Worm (Caenorhabditis elegans) whole organism, early embryonic: ENCODE results near the gene Y51H4A.937.

Source experiments
- F13C5.2 ChIP-seq: sonication (generic microtip); optimal IDR thresholded peaks from 2 replicates; lab custom pipeline; 2017; ENCODE audit warnings: mild to moderate bottlenecking, missing genetic modification characterization, inconsistent platforms, missing compliant biosample characterization
- aly-1 ChIP-seq: sonication (generic microtip); optimal IDR thresholded peaks from 2 replicates; lab custom pipeline; 2016; ENCODE audit warnings: missing genetic modification characterization, missing compliant biosample characterization
- ama-1 ChIP-seq: fragments of 150-350 bp; optimal IDR thresholded peaks from 2 replicates; lab custom pipeline; 2014
- ceh-13 ChIP-seq: fragments of 200-800 bp; sonication (Bioruptor generic); optimal IDR thresholded peaks from 2 replicates; lab custom pipeline; 2018; ENCODE audit warnings: mild to moderate bottlenecking, missing genetic modification characterization, missing compliant biosample characterization
- ceh-36 ChIP-seq: sonication (generic microtip); optimal IDR thresholded peaks from 2 replicates; lab custom pipeline; 2016; ENCODE audit warnings: missing genetic modification characterization, inconsistent platforms, missing compliant biosample characterization
- ets-7 ChIP-seq: sonication (generic microtip); optimal IDR thresholded peaks from 2 replicates; lab custom pipeline; 2016; ENCODE audit warnings: missing genotype, missing genetic modification characterization, missing compliant biosample characterization
- flt-1 ChIP-seq: fragments of 200-800 bp; sonication (Bioruptor generic); IDR thresholded peaks from 2 replicates; pipeline ENCODE4 v1.3.6; 2022; ENCODE audit warnings: missing genetic modification characterization, missing compliant biosample characterization
- hmg-4 ChIP-seq: fragments of 200-800 bp; sonication (Bioruptor generic); optimal IDR thresholded peaks from 2 replicates; lab custom pipeline; 2018; ENCODE audit warnings: mild to moderate bottlenecking, missing genetic modification characterization, missing compliant biosample characterization
- hnd-1 ChIP-seq: sonication (generic microtip); optimal IDR thresholded peaks from 2 replicates; lab custom pipeline; 2016; ENCODE audit warnings: missing genetic modification characterization, missing compliant biosample characterization
- scrt-1 ChIP-seq: fragments of 200-800 bp; sonication (Bioruptor generic); IDR thresholded peaks from 2 replicates; pipeline ENCODE4 v1.3.6; 2022; ENCODE audit warnings: missing genetic modification characterization, missing compliant biosample characterization
- sea-1 ChIP-seq: fragments of 200-800 bp; sonication (Bioruptor generic); conservative IDR thresholded peaks from 2 replicates; pipeline ENCODE4 v1.3.6; 2022; ENCODE audit warnings: missing genetic modification characterization, missing compliant biosample characterization
- tbx-11 ChIP-seq: fragments of 200-800 bp; sonication (Bioruptor generic); IDR thresholded peaks from 2 replicates; pipeline ENCODE4 v1.3.6; 2022; ENCODE audit warnings: missing genetic modification characterization, missing compliant biosample characterization
- tra-4 ChIP-seq: sonication (generic microtip); optimal IDR thresholded peaks from 2 replicates; lab custom pipeline; 2017; ENCODE audit warnings: missing genetic modification characterization, missing compliant biosample characterization

ce11 chrIV:16496491-16496890 lies 32.0 kb upstream of the Y51H4A.937 start:
- TF ChIP-seq tra-4: no peak
- no peak for TF ChIP-seq sea-1 (GFP tag; lab: Robert Waterston, UW)
- TF ChIP-seq aly-1 (tag; lab: Kevin White, UChicago): no peak
- TF ChIP-seq ama-1 (lab: Kevin White, UChicago): no peak
- no peak for TF ChIP-seq tbx-11
- TF ChIP-seq ets-7 (tag; lab: Kevin White, UChicago): no peak
- TF ChIP-seq F13C5.2 (tag; lab: Kevin White, UChicago): no peak
- TF ChIP-seq ceh-13 (GFP tag; lab: Kevin White, UChicago): no peak
- TF ChIP-seq hmg-4 (GFP tag; lab: Kevin White, UChicago): peak; percentile 35
- no peak for TF ChIP-seq scrt-1 (GFP tag; lab: Robert Waterston, UW)
- no peak for TF ChIP-seq flt-1
- no peak for TF ChIP-seq hnd-1 (tag; lab: Kevin White, UChicago)
- TF ChIP-seq ceh-36 (tag; lab: Kevin White, UChicago): no peak
